Worm (Caenorhabditis elegans) whole organism, L1 larva: ENCODE measurements around the gene F41E6.5.
A peak's percentile ranks its signal among the peaks of the same experiment; 100 is the strongest.

Experiments used
- C34B4.2 ChIP-seq: sonication (generic microtip); optimal IDR thresholded peaks from 2 replicates; lab custom pipeline; 2017; ENCODE audit warnings: mild to moderate bottlenecking, missing genetic modification characterization, missing compliant biosample characterization
- Y116A8C.19 ChIP-seq: sonication (generic microtip); optimal IDR thresholded peaks from 2 replicates; lab custom pipeline; 2016; ENCODE audit warnings: missing compliant biosample characterization, missing genetic modification characterization, borderline replicate concordance
- aha-1 ChIP-seq: fragments of 150-350 bp; optimal IDR thresholded peaks from 2 replicates; lab custom pipeline; 2014; ENCODE audit warnings: missing biosample characterization, missing genetic modification characterization
- ama-1 ChIP-seq: fragments of 150-350 bp; optimal IDR thresholded peaks from 2 replicates; lab custom pipeline; 2014
- blmp-1 ChIP-seq: fragments of 150-350 bp; optimal IDR thresholded peaks from 2 replicates; lab custom pipeline; 2014; ENCODE audit warnings: missing biosample characterization, missing genetic modification characterization
- ceh-8 ChIP-seq: fragments of 200-800 bp; sonication (Bioruptor generic); optimal IDR thresholded peaks from 2 replicates; lab custom pipeline; 2018; ENCODE audit warnings: mild to moderate bottlenecking, missing genetic modification characterization, moderate library complexity, missing compliant biosample characterization
- ceh-82 ChIP-seq, 3 experiments: fragments of 150-350 bp in 1 of 3; sonication (generic microtip) in 2 of 3; optimal IDR thresholded peaks; 2 replicates each; lab custom pipeline; 2014 to 2017; ENCODE audit warnings: missing biosample characterization in 3 of 3, missing genetic modification characterization in 3 of 3
- ceh-88 ChIP-seq: fragments of 200-800 bp; sonication (Bioruptor generic); IDR thresholded peaks from 2 replicates; pipeline ENCODE4 v1.3.6; 2022; ENCODE audit warnings: missing genetic modification characterization, missing compliant biosample characterization
- ces-1 ChIP-seq: fragments of 150-350 bp; optimal IDR thresholded peaks from 2 replicates; lab custom pipeline; 2014; ENCODE audit warnings: missing biosample characterization, missing genetic modification reagents, missing genetic modification characterization
- efl-3 ChIP-seq: fragments of 200-800 bp; sonication (Bioruptor generic); optimal IDR thresholded peaks from 2 replicates; lab custom pipeline; 2018; ENCODE audit warnings: mild to moderate bottlenecking, missing genetic modification characterization, missing compliant biosample characterization
- elt-2 ChIP-seq: sonication (generic microtip); optimal IDR thresholded peaks from 2 replicates; lab custom pipeline; 2016; ENCODE audit warnings: missing genetic modification characterization, mild to moderate bottlenecking, inconsistent platforms, missing compliant biosample characterization, missing genetic modification reagents
- elt-3 ChIP-seq, 6 experiments: fragments of 150-350 bp in 1 of 6; sonication (generic microtip); optimal IDR thresholded peaks; 2 replicates each; lab custom pipeline; 2017 to 2018; ENCODE audit warnings: missing biosample characterization in 6 of 6, missing genetic modification characterization in 6 of 6, inconsistent platforms in 1 of 6
- fkh-4 ChIP-seq: sonication (generic microtip); optimal IDR thresholded peaks from 2 replicates; lab custom pipeline; 2016; ENCODE audit warnings: missing compliant biosample characterization, missing genetic modification characterization, borderline replicate concordance
- fos-1 ChIP-seq: fragments of 150-350 bp; optimal IDR thresholded peaks from 2 replicates; lab custom pipeline; 2014; ENCODE audit warnings: missing biosample characterization, missing genetic modification characterization
- grh-1 ChIP-seq: fragments of 200-800 bp; sonication (Bioruptor generic); IDR thresholded peaks from 2 replicates; pipeline ENCODE4 v1.3.6; 2022; ENCODE audit warnings: missing genetic modification reagents, missing genetic modification characterization, missing compliant biosample characterization
- hlh-17 ChIP-seq: fragments of 200-800 bp; sonication (Bioruptor generic); optimal IDR thresholded peaks from 2 replicates; lab custom pipeline; 2018; ENCODE audit warnings: missing genetic modification characterization, mild to moderate bottlenecking, missing compliant biosample characterization, moderate library complexity, borderline replicate concordance
- hlh-4 ChIP-seq: sonication (generic microtip); optimal IDR thresholded peaks from 2 replicates; lab custom pipeline; 2016; ENCODE audit warnings: mild to moderate bottlenecking, missing genetic modification characterization, missing compliant biosample characterization
- irx-1 ChIP-seq: sonication (generic microtip); optimal IDR thresholded peaks from 2 replicates; lab custom pipeline; 2016; ENCODE audit warnings: missing genetic modification characterization, missing compliant biosample characterization
- jun-1 ChIP-seq: fragments of 150-350 bp; optimal IDR thresholded peaks from 2 replicates; lab custom pipeline; 2014; ENCODE audit warnings: missing biosample characterization, missing genetic modification reagents, missing genetic modification characterization
- lin-14 ChIP-seq: fragments of 200-800 bp; sonication (Bioruptor generic); optimal IDR thresholded peaks from 2 replicates; lab custom pipeline; 2018; ENCODE audit warnings: mild to moderate bottlenecking, missing genetic modification characterization, moderate library complexity, missing compliant biosample characterization
- lin-15B ChIP-seq: fragments of 150-350 bp; sonication (generic microtip); optimal IDR thresholded peaks from 3 replicates; lab custom pipeline; 2014; ENCODE audit warnings: missing biosample characterization, missing genetic modification characterization
- lin-35 ChIP-seq, 2 experiments: fragments of 150-350 bp; optimal IDR thresholded peaks; 2 replicates each; lab custom pipeline; 2014; ENCODE audit warnings: missing biosample characterization in 2 of 2, missing genetic modification characterization in 2 of 2, missing genetic modification reagents in 2 of 2
- lir-3 ChIP-seq: sonication (generic microtip); optimal IDR thresholded peaks from 2 replicates; lab custom pipeline; 2016; ENCODE audit warnings: mild to moderate bottlenecking, missing genetic modification characterization, moderate library complexity, missing compliant biosample characterization; ENCODE audit not compliant: poor library complexity
- lsy-2 ChIP-seq, 2 experiments: fragments of 150-350 bp; optimal IDR thresholded peaks; 2 replicates each; lab custom pipeline; 2014; ENCODE audit warnings: missing biosample characterization in 2 of 2, missing genetic modification characterization in 2 of 2
- mef-2 ChIP-seq: fragments of 150-350 bp; optimal IDR thresholded peaks from 2 replicates; lab custom pipeline; 2014; ENCODE audit warnings: missing biosample characterization, missing genetic modification characterization
- mep-1 ChIP-seq: fragments of 150-350 bp; optimal IDR thresholded peaks from 2 replicates; lab custom pipeline; 2014; ENCODE audit warnings: missing biosample characterization, missing genetic modification characterization
- nhr-11 ChIP-seq: fragments of 150-350 bp; optimal IDR thresholded peaks from 2 replicates; lab custom pipeline; 2014; ENCODE audit warnings: missing biosample characterization, missing genetic modification characterization
- nhr-19 ChIP-seq: fragments of 200-800 bp; sonication (Bioruptor generic); conservative IDR thresholded peaks from 2 replicates; pipeline ENCODE4 v1.3.6; 2022; ENCODE audit warnings: missing genetic modification characterization, missing compliant biosample characterization
- nhr-20 ChIP-seq: sonication (generic microtip); optimal IDR thresholded peaks from 2 replicates; lab custom pipeline; 2016; ENCODE audit warnings: mild to moderate bottlenecking, missing genetic modification characterization, missing compliant biosample characterization
- nhr-237 ChIP-seq: fragments of 150-350 bp; optimal IDR thresholded peaks from 2 replicates; lab custom pipeline; 2014; ENCODE audit warnings: missing biosample characterization, missing genetic modification characterization
- nhr-28 ChIP-seq: fragments of 150-350 bp; optimal IDR thresholded peaks from 2 replicates; lab custom pipeline; 2014; ENCODE audit warnings: missing biosample characterization, missing genetic modification characterization
- nhr-71 ChIP-seq: sonication (generic microtip); optimal IDR thresholded peaks from 2 replicates; lab custom pipeline; 2016; ENCODE audit warnings: mild to moderate bottlenecking, missing genetic modification characterization, moderate library complexity, missing compliant biosample characterization
- nhr-85 ChIP-seq: sonication (generic microtip); peaks from one replicate; lab custom pipeline; 2016; ENCODE audit warnings: missing genetic modification characterization, inconsistent platforms, missing compliant biosample characterization
- nhr-90 ChIP-seq: sonication (generic microtip); optimal IDR thresholded peaks from 2 replicates; lab custom pipeline; 2016; ENCODE audit warnings: mild to moderate bottlenecking, missing genetic modification characterization, missing compliant biosample characterization; ENCODE audit not compliant: poor library complexity
- skn-1 ChIP-seq: fragments of 150-350 bp; optimal IDR thresholded peaks from 2 replicates; lab custom pipeline; 2014; ENCODE audit warnings: missing biosample characterization, missing genetic modification characterization
- snu-23 ChIP-seq: sonication (generic microtip); optimal IDR thresholded peaks from 2 replicates; lab custom pipeline; 2016; ENCODE audit warnings: missing genetic modification characterization, missing compliant biosample characterization
- sptf-1 ChIP-seq: fragments of 150-350 bp; optimal IDR thresholded peaks from 2 replicates; lab custom pipeline; 2014; ENCODE audit warnings: missing biosample characterization, missing genetic modification characterization
- swsn-7 ChIP-seq: sonication (generic microtip); optimal IDR thresholded peaks from 2 replicates; lab custom pipeline; 2016; ENCODE audit warnings: missing genetic modification characterization, missing compliant biosample characterization
- tbx-2 ChIP-seq: sonication (generic microtip); optimal IDR thresholded peaks from 2 replicates; lab custom pipeline; 2016; ENCODE audit warnings: missing genetic modification characterization, missing compliant biosample characterization
- unc-130 ChIP-seq: fragments of 150-350 bp; optimal IDR thresholded peaks from 2 replicates; lab custom pipeline; 2017; ENCODE audit warnings: missing biosample characterization, missing genetic modification characterization, inconsistent platforms
- unc-30 ChIP-seq: sonication (generic microtip); optimal IDR thresholded peaks from 2 replicates; lab custom pipeline; 2017; ENCODE audit warnings: missing biosample characterization, missing genetic modification characterization
- unc-62 ChIP-seq: fragments of 150-350 bp; optimal IDR thresholded peaks from 2 replicates; lab custom pipeline; 2014; ENCODE audit warnings: missing biosample characterization, missing genetic modification reagents, missing genetic modification characterization
- unc-86 ChIP-seq: sonication (generic microtip); optimal IDR thresholded peaks from 2 replicates; lab custom pipeline; 2016; ENCODE audit warnings: missing genetic modification characterization, missing compliant biosample characterization
- xbp-1 ChIP-seq: sonication (generic microtip); optimal IDR thresholded peaks from 2 replicates; lab custom pipeline; 2016; ENCODE audit warnings: missing genetic modification characterization, missing compliant biosample characterization
- ztf-4 ChIP-seq: fragments of 150-350 bp; optimal IDR thresholded peaks from 2 replicates; lab custom pipeline; 2014; ENCODE audit warnings: missing biosample characterization, missing genetic modification characterization

F41E6.5 gene

DNA sequence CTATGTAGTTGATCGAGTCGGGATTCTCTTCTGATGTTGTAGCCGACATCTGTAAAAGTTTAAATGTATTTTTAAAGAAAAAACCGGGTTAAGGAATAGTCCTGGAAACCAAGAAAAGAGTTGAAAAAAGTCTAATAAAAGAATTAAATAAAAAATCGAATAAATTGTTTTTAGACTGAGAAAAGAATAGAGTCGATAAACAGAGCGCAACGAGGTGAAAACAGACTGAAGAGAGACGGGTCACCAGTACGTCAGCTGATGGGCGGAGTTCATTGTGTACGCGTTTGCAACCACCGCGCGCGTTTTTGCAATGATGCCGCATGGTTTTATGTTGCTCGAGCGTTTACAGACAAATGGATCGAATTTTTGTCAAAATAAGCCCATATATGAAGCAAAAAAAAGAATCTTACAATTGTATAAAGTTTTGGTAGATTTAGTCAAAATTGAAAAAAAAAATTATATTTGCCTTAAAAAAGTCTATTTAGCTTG, 28.0 kb downstream of the F41E6.5 start, which contains the start of gene atg-18 (continued):
- TF ChIP-seq lsy-2 (tag; optimal IDR thresholded peaks at IDR 0.05; lab: Kevin White, UChicago) = peak; percentile 69 to 74
- peak; percentile 47 for TF ChIP-seq ztf-4 (tag; lab: Kevin White, UChicago)
- peak; percentile 74 for TF ChIP-seq nhr-90
- TF ChIP-seq irx-1 (tag; lab: Kevin White, UChicago) = peak; percentile 16
- TF ChIP-seq lir-3 (tag; lab: Kevin White, UChicago) = no peak
- TF ChIP-seq tbx-2 (tag; lab: Kevin White, UChicago) = peak; percentile 77
- no peak for TF ChIP-seq ceh-8 (GFP tag; lab: Kevin White, UChicago)
- TF ChIP-seq mef-2 = peak; percentile 4
- no peak for TF ChIP-seq nhr-237 (tag; lab: Kevin White, UChicago)
- peak; percentile 93 for TF ChIP-seq nhr-85 (tag; lab: Kevin White, UChicago)
- TF ChIP-seq Y116A8C.19 (tag; lab: Kevin White, UChicago) = no peak
- TF ChIP-seq skn-1 = peak; percentile 83
- TF ChIP-seq elt-2 = peak; percentile 52
- no peak for TF ChIP-seq unc-30 (tag; lab: Kevin White, UChicago)
- TF ChIP-seq mep-1 = peak; percentile 46
- TF ChIP-seq xbp-1 (tag; lab: Kevin White, UChicago) = peak; percentile 70
- peak; percentile 76 for TF ChIP-seq nhr-19
- TF ChIP-seq ceh-88 (GFP tag; lab: Robert Waterston, UW) = no peak
- TF ChIP-seq efl-3 = no peak
- TF ChIP-seq nhr-28 = no peak
- peak; percentile 81 for TF ChIP-seq snu-23 (GFP tag; lab: Kevin White, UChicago)
- TF ChIP-seq hlh-17 (GFP tag; lab: Kevin White, UChicago) = no peak
- TF ChIP-seq grh-1 (GFP tag; lab: Robert Waterston, UW) = peak; percentile 59
- TF ChIP-seq ceh-82 (tag; optimal IDR thresholded peaks at IDR 0.05; lab: Kevin White, UChicago) = peak; percentile 36 to 74 (median 45)
- peak; percentile 76 for TF ChIP-seq blmp-1 (tag; lab: Kevin White, UChicago)
- peak; percentile 43 for TF ChIP-seq unc-86
- peak; percentile 87 for TF ChIP-seq lin-14 (GFP tag; lab: Kevin White, UChicago)
- no peak for TF ChIP-seq sptf-1
- TF ChIP-seq lin-35 (GFP tag; optimal IDR thresholded peaks at IDR 0.05; lab: Kevin White, UChicago) = peak; percentile 51 to 79
- no peak for TF ChIP-seq unc-62 (GFP tag; lab: Kevin White, UChicago)
- peak; percentile 87 for TF ChIP-seq nhr-71 (tag; lab: Kevin White, UChicago)
- TF ChIP-seq elt-3 (tag; optimal IDR thresholded peaks at IDR 0.05; lab: Kevin White, UChicago) = peak in 1 of 6 experiments; percentile 54
- peak; percentile 19 for TF ChIP-seq aha-1 (tag; lab: Kevin White, UChicago)
- no peak for TF ChIP-seq hlh-4 (tag; lab: Kevin White, UChicago)
- peak; percentile 84 for TF ChIP-seq nhr-20
- TF ChIP-seq, all 84 proteins: peak for 43

DNA sequence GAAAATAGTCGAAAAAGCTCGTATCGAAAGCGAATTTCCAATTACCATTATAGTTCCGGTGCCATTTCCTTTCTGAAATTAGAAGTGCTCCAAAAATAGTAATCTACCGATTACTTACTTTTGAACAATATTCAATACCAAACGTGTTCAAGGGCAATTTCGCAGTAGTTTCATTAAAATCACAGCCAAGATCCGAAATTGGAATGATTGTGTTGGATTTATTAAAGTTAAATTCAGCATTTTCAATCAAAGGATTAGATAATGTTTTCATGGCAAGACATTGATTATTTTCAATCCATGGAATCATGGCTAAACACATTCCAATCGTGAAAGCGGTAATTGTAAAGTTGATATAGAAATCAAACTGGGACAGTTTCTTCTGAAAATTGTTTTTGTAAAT, 29.5 kb downstream of the F41E6.5 start:
- TF ChIP-seq aha-1 (tag; lab: Kevin White, UChicago) (no peak), unc-130 (no peak), swsn-7 (no peak), grh-1 (GFP tag; lab: Robert Waterston, UW) (no peak), nhr-11 (tag; lab: Kevin White, UChicago) (no peak), fkh-4 (no peak), ces-1 (GFP tag; lab: Kevin White, UChicago) (no peak), ama-1 (no peak), fos-1 (tag; lab: Kevin White, UChicago) (no peak), C34B4.2 (tag; lab: Kevin White, UChicago) (no peak), snu-23 (GFP tag; lab: Kevin White, UChicago) (no peak), lin-35 (GFP tag; optimal IDR thresholded peaks at IDR 0.05; lab: Kevin White, UChicago) (no peak), lin-15B (tag; lab: Kevin White, UChicago) (no peak), jun-1 (no peak)
